Worm (Caenorhabditis elegans) whole organism, L2 larva: ENCODE results near the gene oac-5.

Experiments
- F13H6.1 ChIP-seq: sonication (generic microtip); optimal IDR thresholded peaks from 2 replicates; lab custom pipeline; 2016; ENCODE audit warnings: missing genetic modification characterization, missing compliant biosample characterization
- R02D3.7 ChIP-seq: fragments of 150-350 bp; optimal IDR thresholded peaks from 2 replicates; lab custom pipeline; 2014; ENCODE audit warnings: missing biosample characterization, missing genetic modification characterization
- Y55F3AM.14 ChIP-seq: fragments of 200-800 bp; sonication (Bioruptor generic); optimal IDR thresholded peaks from 2 replicates; lab custom pipeline; 2018; ENCODE audit warnings: mild to moderate bottlenecking, missing genetic modification characterization, missing compliant biosample characterization
- alr-1 ChIP-seq: fragments of 150-350 bp; optimal IDR thresholded peaks from 2 replicates; lab custom pipeline; 2014; ENCODE audit warnings: missing biosample characterization, missing genetic modification characterization
- aly-2 ChIP-seq: fragments of 150-350 bp; optimal IDR thresholded peaks from 2 replicates; lab custom pipeline; 2014; ENCODE audit warnings: missing biosample characterization, missing genetic modification characterization
- ama-1 ChIP-seq: fragments of 150-350 bp; optimal IDR thresholded peaks from 2 replicates; lab custom pipeline; 2018; ENCODE audit warnings: inconsistent platforms
- blmp-1 ChIP-seq: sonication (generic microtip); optimal IDR thresholded peaks from 2 replicates; lab custom pipeline; 2017; ENCODE audit warnings: missing genetic modification characterization, mild to moderate bottlenecking, missing compliant biosample characterization, antibody characterized with exemption, moderate library complexity; ENCODE audit not compliant: insufficient read depth
- ceh-82 ChIP-seq: fragments of 150-350 bp; optimal IDR thresholded peaks from 2 replicates; lab custom pipeline; 2014; ENCODE audit warnings: missing biosample characterization, missing genetic modification characterization
- egl-27 ChIP-seq: sonication (generic microtip); optimal IDR thresholded peaks from 3 replicates; lab custom pipeline; 2017; ENCODE audit warnings: missing biosample characterization, missing genetic modification reagents, missing genetic modification characterization
- elt-1 ChIP-seq: fragments of 150-350 bp; optimal IDR thresholded peaks from 2 replicates; lab custom pipeline; 2014; ENCODE audit warnings: missing biosample characterization, missing genetic modification characterization
- elt-3 ChIP-seq: sonication (generic microtip); optimal IDR thresholded peaks from 2 replicates; lab custom pipeline; 2017; ENCODE audit warnings: missing biosample characterization, missing genetic modification characterization
- gmeb-1 ChIP-seq: fragments of 150-350 bp; optimal IDR thresholded peaks from 2 replicates; lab custom pipeline; 2014; ENCODE audit warnings: missing biosample characterization, missing genetic modification characterization
- lin-11 ChIP-seq: fragments of 150-350 bp; sonication (generic microtip); optimal IDR thresholded peaks from 2 replicates; lab custom pipeline; 2014; ENCODE audit warnings: missing biosample characterization, missing genetic modification characterization, inconsistent platforms, mixed read lengths
- lin-13 ChIP-seq: fragments of 150-350 bp; optimal IDR thresholded peaks from 2 replicates; lab custom pipeline; 2014; ENCODE audit warnings: missing biosample characterization, missing genetic modification reagents, missing genetic modification characterization
- lin-39 ChIP-seq: fragments of 150-350 bp; optimal IDR thresholded peaks from 2 replicates; lab custom pipeline; 2014; ENCODE audit warnings: missing biosample characterization, missing genetic modification reagents, missing genetic modification characterization
- lsy-2 ChIP-seq, 2 experiments: fragments of 150-350 bp in 1 of 2; sonication (generic microtip) in 1 of 2; optimal IDR thresholded peaks; 2 replicates each; lab custom pipeline; 2014 to 2017; ENCODE audit warnings: missing biosample characterization in 2 of 2, missing genetic modification characterization in 2 of 2
- mab-5 ChIP-seq: fragments of 150-350 bp; optimal IDR thresholded peaks from 2 replicates; lab custom pipeline; 2014; ENCODE audit warnings: missing biosample characterization, missing genetic modification characterization
- mbf-1 ChIP-seq: sonication (generic microtip); optimal IDR thresholded peaks from 2 replicates; lab custom pipeline; 2017; ENCODE audit warnings: missing biosample characterization, missing genetic modification characterization
- nhr-10 ChIP-seq: sonication (generic microtip); optimal IDR thresholded peaks from 2 replicates; lab custom pipeline; 2017; ENCODE audit warnings: missing biosample characterization, missing genetic modification characterization
- nhr-11 ChIP-seq: fragments of 150-350 bp; optimal IDR thresholded peaks from 2 replicates; lab custom pipeline; 2014; ENCODE audit warnings: missing biosample characterization, missing genetic modification characterization
- nhr-21 ChIP-seq: fragments of 150-350 bp; optimal IDR thresholded peaks from 2 replicates; lab custom pipeline; 2014; ENCODE audit warnings: missing biosample characterization, missing genetic modification characterization
- nhr-23 ChIP-seq: fragments of 150-350 bp; optimal IDR thresholded peaks from 2 replicates; lab custom pipeline; 2014; ENCODE audit warnings: missing biosample characterization, missing genetic modification reagents, missing genetic modification characterization
- nhr-25 ChIP-seq: fragments of 150-350 bp; sonication (generic microtip); optimal IDR thresholded peaks from 3 replicates; lab custom pipeline; 2014; ENCODE audit warnings: missing biosample characterization, missing genetic modification characterization
- nhr-6 ChIP-seq: fragments of 150-350 bp; optimal IDR thresholded peaks from 2 replicates; lab custom pipeline; 2014; ENCODE audit warnings: missing biosample characterization, missing genetic modification characterization
- peb-1 ChIP-seq: fragments of 150-350 bp; optimal IDR thresholded peaks from 2 replicates; lab custom pipeline; 2014; ENCODE audit warnings: missing biosample characterization, missing genetic modification characterization
- sem-4 ChIP-seq: fragments of 150-350 bp; optimal IDR thresholded peaks from 2 replicates; lab custom pipeline; 2014; ENCODE audit warnings: missing biosample characterization, missing genetic modification reagents, missing genetic modification characterization
- skn-1 ChIP-seq: sonication (generic microtip); optimal IDR thresholded peaks from 2 replicates; lab custom pipeline; 2017; ENCODE audit warnings: missing biosample characterization, missing genetic modification characterization
- snpc-4 ChIP-seq: fragments of 150-350 bp; optimal IDR thresholded peaks from 2 replicates; lab custom pipeline; 2014; ENCODE audit warnings: missing biosample characterization, missing genetic modification characterization
- unc-39 ChIP-seq: fragments of 150-350 bp; optimal IDR thresholded peaks from 2 replicates; lab custom pipeline; 2014; ENCODE audit warnings: missing biosample characterization, missing genetic modification characterization
- unc-55 ChIP-seq: fragments of 150-350 bp; sonication (generic microtip); optimal IDR thresholded peaks from 3 replicates; lab custom pipeline; 2014; ENCODE audit warnings: missing biosample characterization, missing genetic modification reagents, missing genetic modification characterization
- zag-1 ChIP-seq: fragments of 150-350 bp; optimal IDR thresholded peaks from 2 replicates; lab custom pipeline; 2014; ENCODE audit warnings: missing biosample characterization, missing genetic modification characterization
- ztf-1 ChIP-seq: fragments of 200-800 bp; sonication (Bioruptor generic); conservative IDR thresholded peaks from 2 replicates; pipeline ENCODE4 v1.3.6; 2022; ENCODE audit warnings: missing genetic modification characterization, missing compliant biosample characterization
- ztf-11 ChIP-seq: sonication (generic microtip); optimal IDR thresholded peaks from 2 replicates; lab custom pipeline; 2017; ENCODE audit warnings: missing biosample characterization, missing genetic modification characterization
- ztf-4 ChIP-seq: fragments of 150-350 bp; optimal IDR thresholded peaks from 2 replicates; lab custom pipeline; 2014; ENCODE audit warnings: missing biosample characterization, missing genetic modification characterization

oac-5 gene

ce11 chrV:16322155-16322554 lies 29.6 kb downstream of the oac-5 start:
- TF ChIP-seq R02D3.7 (no peak), nhr-11 (tag; lab: Kevin White, UChicago) (no peak), sem-4 (tag; lab: Kevin White, UChicago) (no peak), lin-11 (tag; lab: Kevin White, UChicago) (no peak), gmeb-1 (no peak), Y55F3AM.14 (GFP tag; lab: Kevin White, UChicago) (no peak), F13H6.1 (tag; lab: Kevin White, UChicago) (no peak), ceh-82 (tag; lab: Kevin White, UChicago) (no peak), elt-3 (tag; lab: Kevin White, UChicago) (no peak), lin-39 (tag; lab: Kevin White, UChicago) (no peak), ztf-11 (no peak), nhr-23 (tag; lab: Kevin White, UChicago) (no peak), lsy-2 (tag; optimal IDR thresholded peaks at IDR 0.05; lab: Kevin White, UChicago) (no peak), peb-1 (tag; lab: Kevin White, UChicago) (no peak)

- TF ChIP-seq lsy-2 (tag; optimal IDR thresholded peaks at IDR 0.05; lab: Kevin White, UChicago): no peak
- TF ChIP-seq ama-1 (lab: Kevin White, UChicago): no peak
- no peak for TF ChIP-seq aly-2
- no peak for TF ChIP-seq ztf-4 (tag; lab: Kevin White, UChicago)
- TF ChIP-seq, all 48 proteins: peak for 0
Measured at ce11 chrV:16328849-16329248, 36.3 kb downstream of the oac-5 start, which contains the start of gene F57G8.7. Gene F57G8.7 (plus strand): TSS chrV:16329149.

- TF ChIP-seq lsy-2 (tag; optimal IDR thresholded peaks at IDR 0.05; lab: Kevin White, UChicago) (no peak), ztf-4 (tag; lab: Kevin White, UChicago) (no peak), unc-39 (tag; lab: Kevin White, UChicago) (no peak), unc-55 (GFP tag; lab: Kevin White, UChicago) (no peak), sem-4 (tag; lab: Kevin White, UChicago) (no peak), mab-5 (tag; lab: Kevin White, UChicago) (no peak), nhr-10 (no peak), blmp-1 (tag; lab: Kevin White, UChicago) (no peak), lin-13 (GFP tag; lab: Kevin White, UChicago) (no peak), zag-1 (tag; lab: Kevin White, UChicago) (no peak), snpc-4 (tag; lab: Kevin White, UChicago) (no peak), ceh-82 (tag; lab: Kevin White, UChicago) (no peak), nhr-6 (tag; lab: Kevin White, UChicago) (no peak), alr-1 (tag; lab: Kevin White, UChicago) (no peak), gmeb-1 (no peak), nhr-21 (no peak), nhr-11 (tag; lab: Kevin White, UChicago) (no peak), elt-3 (tag; lab: Kevin White, UChicago) (no peak), elt-1 (tag; lab: Kevin White, UChicago) (no peak), ztf-1 (GFP tag; lab: Robert Waterston, UW) (no peak)
Measured at ce11 chrV:16333412-16333811, 40.9 kb downstream of the oac-5 start, which contains the start of gene srh-167. Gene srh-167 (plus strand): TSS chrV:16333712.

- TF ChIP-seq gmeb-1 (no peak), skn-1 (tag; lab: Kevin White, UChicago) (no peak), nhr-25 (tag; lab: Kevin White, UChicago) (no peak), zag-1 (tag; lab: Kevin White, UChicago) (no peak), alr-1 (tag; lab: Kevin White, UChicago) (no peak), F13H6.1 (tag; lab: Kevin White, UChicago) (no peak), egl-27 (tag; lab: Kevin White, UChicago) (no peak), mbf-1 (no peak)
Measured at ce11 chrV:16336326-16336725, 43.8 kb downstream of the oac-5 start, which contains the start of gene srw-87. Gene srw-87 (plus strand): TSS chrV:16336626.
